Worm (Caenorhabditis elegans) whole organism, L3 larva: ENCODE data around the gene irld-42.
"Not testable (repeated sequence)": the region's sequence is repeated elsewhere in the genome, so short reads cannot be mapped to it uniquely, and the experiment has no call there.

Source experiments
- R02D3.7 ChIP-seq: fragments of 150-350 bp; optimal IDR thresholded peaks from 2 replicates; lab custom pipeline; 2014; ENCODE audit warnings: missing biosample characterization, missing genetic modification characterization
- ZK546.5 ChIP-seq: sonication (generic microtip); optimal IDR thresholded peaks from 2 replicates; lab custom pipeline; 2017; ENCODE audit warnings: missing biosample characterization, missing genetic modification characterization
- ama-1 ChIP-seq: fragments of 150-350 bp; optimal IDR thresholded peaks from 2 replicates; lab custom pipeline; 2018
- ceh-16 ChIP-seq: sonication (generic microtip); optimal IDR thresholded peaks from 2 replicates; lab custom pipeline; 2017; ENCODE audit warnings: missing biosample characterization, missing genetic modification characterization
- ceh-28 ChIP-seq: fragments of 150-350 bp; optimal IDR thresholded peaks from 2 replicates; lab custom pipeline; 2014; ENCODE audit warnings: missing biosample characterization, missing genetic modification reagents, missing genetic modification characterization
- ceh-82 ChIP-seq: fragments of 150-350 bp; optimal IDR thresholded peaks from 2 replicates; lab custom pipeline; 2014; ENCODE audit warnings: missing biosample characterization, missing genetic modification characterization
- ceh-9 ChIP-seq: sonication (generic microtip); optimal IDR thresholded peaks from 2 replicates; lab custom pipeline; 2018; ENCODE audit warnings: missing biosample characterization, missing genetic modification characterization
- daf-12 ChIP-seq: fragments of 150-350 bp; optimal IDR thresholded peaks from 2 replicates; lab custom pipeline; 2014; ENCODE audit warnings: missing biosample characterization, missing genetic modification reagents, missing genetic modification characterization
- egl-27 ChIP-seq: sonication (generic microtip); optimal IDR thresholded peaks from 4 replicates; lab custom pipeline; 2017; ENCODE audit warnings: missing biosample characterization, missing genetic modification reagents, missing genetic modification characterization
- elt-1 ChIP-seq: fragments of 150-350 bp; optimal IDR thresholded peaks from 2 replicates; lab custom pipeline; 2014; ENCODE audit warnings: missing biosample characterization, missing genetic modification characterization
- elt-2 ChIP-seq: sonication (generic microtip); optimal IDR thresholded peaks from 2 replicates; lab custom pipeline; 2016; ENCODE audit warnings: missing genetic modification reagents, mild to moderate bottlenecking, missing genetic modification characterization, missing compliant biosample characterization
- fkh-10 ChIP-seq: sonication (generic microtip); optimal IDR thresholded peaks from 2 replicates; lab custom pipeline; 2017; ENCODE audit warnings: missing biosample characterization, missing genetic modification reagents, missing genetic modification characterization
- fos-1 ChIP-seq: fragments of 150-350 bp; optimal IDR thresholded peaks from 2 replicates; lab custom pipeline; 2014; ENCODE audit warnings: missing biosample characterization, missing genetic modification characterization
- hmg-11 ChIP-seq: sonication (generic microtip); optimal IDR thresholded peaks from 2 replicates; lab custom pipeline; 2016; ENCODE audit warnings: missing genetic modification characterization, missing compliant biosample characterization
- lin-15B ChIP-seq: fragments of 150-350 bp; optimal IDR thresholded peaks from 2 replicates; lab custom pipeline; 2014; ENCODE audit warnings: missing biosample characterization, missing genetic modification characterization
- lin-39 ChIP-seq: fragments of 150-350 bp; optimal IDR thresholded peaks from 2 replicates; lab custom pipeline; 2018; ENCODE audit warnings: missing biosample characterization, missing genetic modification reagents, missing genetic modification characterization
- lsy-12 ChIP-seq: sonication (generic microtip); optimal IDR thresholded peaks from 2 replicates; lab custom pipeline; 2016; ENCODE audit warnings: mild to moderate bottlenecking, missing genetic modification characterization, missing compliant biosample characterization
- mdl-1 ChIP-seq: fragments of 150-350 bp; optimal IDR thresholded peaks from 2 replicates; lab custom pipeline; 2014; ENCODE audit warnings: missing biosample characterization, missing genetic modification characterization
- nfya-1 ChIP-seq: sonication (generic microtip); optimal IDR thresholded peaks from 2 replicates; lab custom pipeline; 2017; ENCODE audit warnings: missing genetic modification characterization, mild to moderate bottlenecking, missing compliant biosample characterization, antibody characterized with exemption, moderate library complexity; ENCODE audit not compliant: insufficient read depth
- nhr-11 ChIP-seq: fragments of 150-350 bp; optimal IDR thresholded peaks from 2 replicates; lab custom pipeline; 2014; ENCODE audit warnings: missing biosample characterization, missing genetic modification characterization
- nhr-12 ChIP-seq: fragments of 150-350 bp; optimal IDR thresholded peaks from 2 replicates; lab custom pipeline; 2014; ENCODE audit warnings: missing biosample characterization, missing genetic modification characterization
- nhr-23 ChIP-seq: fragments of 150-350 bp; optimal IDR thresholded peaks from 2 replicates; lab custom pipeline; 2014; ENCODE audit warnings: missing biosample characterization, missing genetic modification reagents, missing genetic modification characterization
- nhr-237 ChIP-seq: fragments of 150-350 bp; optimal IDR thresholded peaks from 2 replicates; lab custom pipeline; 2014; ENCODE audit warnings: missing biosample characterization, missing genetic modification characterization
- nhr-25 ChIP-seq: sonication (generic microtip); optimal IDR thresholded peaks from 2 replicates; lab custom pipeline; 2017; ENCODE audit warnings: missing biosample characterization, missing genetic modification characterization
- nhr-28 ChIP-seq: fragments of 150-350 bp; optimal IDR thresholded peaks from 2 replicates; lab custom pipeline; 2014; ENCODE audit warnings: missing biosample characterization, missing genetic modification characterization
- nhr-43 ChIP-seq: sonication (generic microtip); optimal IDR thresholded peaks from 2 replicates; lab custom pipeline; 2016; ENCODE audit warnings: mild to moderate bottlenecking, missing genetic modification characterization, missing compliant biosample characterization; ENCODE audit not compliant: poor library complexity, severe bottlenecking
- nhr-76 ChIP-seq: fragments of 150-350 bp; sonication (generic microtip); optimal IDR thresholded peaks from 5 replicates; lab custom pipeline; 2014; ENCODE audit warnings: missing biosample characterization, missing genetic modification characterization
- nhr-77 ChIP-seq: fragments of 150-350 bp; optimal IDR thresholded peaks from 2 replicates; lab custom pipeline; 2014; ENCODE audit warnings: missing biosample characterization, missing genetic modification characterization
- pha-4 ChIP-seq: fragments of 150-350 bp; optimal IDR thresholded peaks from 2 replicates; lab custom pipeline; 2014; ENCODE audit warnings: missing biosample characterization, missing genetic modification reagents, missing genetic modification characterization
- skn-1 ChIP-seq: fragments of 150-350 bp; optimal IDR thresholded peaks from 2 replicates; lab custom pipeline; 2014; ENCODE audit warnings: missing biosample characterization, missing genetic modification characterization
- tbx-2 ChIP-seq: sonication (generic microtip); optimal IDR thresholded peaks from 2 replicates; lab custom pipeline; 2016; ENCODE audit warnings: mild to moderate bottlenecking, missing genetic modification characterization, missing compliant biosample characterization
- unc-39 ChIP-seq: sonication (generic microtip); optimal IDR thresholded peaks from 4 replicates; lab custom pipeline; 2017; ENCODE audit warnings: missing biosample characterization, missing genetic modification characterization
- zag-1 ChIP-seq: fragments of 150-350 bp; optimal IDR thresholded peaks from 2 replicates; lab custom pipeline; 2014; ENCODE audit warnings: missing biosample characterization, missing genetic modification characterization
- ztf-11 ChIP-seq: fragments of 150-350 bp; optimal IDR thresholded peaks from 2 replicates; lab custom pipeline; 2014; ENCODE audit warnings: missing biosample characterization, missing genetic modification characterization
- ztf-4 ChIP-seq: fragments of 150-350 bp; optimal IDR thresholded peaks from 2 replicates; lab custom pipeline; 2014; ENCODE audit warnings: missing biosample characterization, missing genetic modification characterization

irld-42 gene

ce11 chrV:1682279-1682678 is 14.0 kb downstream of the irld-42 start, which contains the start of gene srh-3:
srh-3 (plus strand) TSS chrV:1682579.
- TF ChIP-seq nhr-11 (no peak), zag-1 (tag; lab: Kevin White, UChicago) (no peak), lin-15B (tag; lab: Kevin White, UChicago) (no peak), ZK546.5 (tag; lab: Kevin White, UChicago) (no peak), ztf-4 (tag; lab: Kevin White, UChicago) (no peak), R02D3.7 (tag; lab: Kevin White, UChicago) (no peak), nhr-76 (tag; lab: Kevin White, UChicago) (no peak), lsy-12 (tag; lab: Kevin White, UChicago) (no peak)

- TF ChIP-seq mdl-1 (tag; lab: Kevin White, UChicago) (no peak), tbx-2 (tag; lab: Kevin White, UChicago) (no peak), hmg-11 (tag; lab: Kevin White, UChicago) (no peak), ztf-11 (no peak), lin-39 (tag; lab: Kevin White, UChicago) (no peak), ceh-28 (tag; lab: Kevin White, UChicago) (no peak), nhr-77 (no peak)
These were observed 17.0 kb downstream of the irld-42 start, which contains the start of gene srh-5 for ce11 chrV:1685328-1685727. srh-5 (plus strand) TSS chrV:1685628.

- not testable (repeated sequence) for TF ChIP-seq ceh-9; nhr-23; elt-1 (tag; lab: Kevin White, UChicago)
These were observed 24.2 kb downstream of the irld-42 start, which contains the start of gene Y46H3C.5 for ce11 chrV:1692494-1692893. Y46H3C.5 (minus strand) TSS chrV:1692495.

- not testable (repeated sequence) for TF ChIP-seq ceh-82 (tag; lab: Kevin White, UChicago); ceh-16; nhr-28 (tag; lab: Kevin White, UChicago)
These were observed 25.6 kb downstream of the irld-42 start, which contains the start of gene Y46H3C.7 for ce11 chrV:1693876-1694275. Y46H3C.7 (minus strand) TSS chrV:1694022.

ce11 chrV:1698400-1698799 is 30.1 kb downstream of the irld-42 start:
- no peak for TF ChIP-seq ceh-28 (tag; lab: Kevin White, UChicago)
- TF ChIP-seq unc-39 (tag; lab: Kevin White, UChicago) = no peak
- no peak for TF ChIP-seq tbx-2 (tag; lab: Kevin White, UChicago)
- no peak for TF ChIP-seq ceh-82 (tag; lab: Kevin White, UChicago)
- TF ChIP-seq ceh-16 = no peak
- TF ChIP-seq pha-4 (tag; lab: Kevin White, UChicago) = no peak
- no peak for TF ChIP-seq nfya-1 (tag; lab: Kevin White, UChicago)
- no peak for TF ChIP-seq skn-1 (tag; lab: Kevin White, UChicago)
- TF ChIP-seq lin-15B (tag; lab: Kevin White, UChicago) = no peak
- no peak for TF ChIP-seq ama-1 (lab: Kevin White, UChicago)
- TF ChIP-seq zag-1 (tag; lab: Kevin White, UChicago) = no peak
- no peak for TF ChIP-seq fos-1 (tag; lab: Kevin White, UChicago)

- TF ChIP-seq unc-39 (tag; lab: Kevin White, UChicago) = no peak
- no peak for TF ChIP-seq R02D3.7 (tag; lab: Kevin White, UChicago)
- TF ChIP-seq fkh-10 (GFP tag; lab: Kevin White, UChicago) = no peak
- no peak for TF ChIP-seq mdl-1 (tag; lab: Kevin White, UChicago)
- no peak for TF ChIP-seq nhr-28 (tag; lab: Kevin White, UChicago)
- TF ChIP-seq ama-1 (lab: Kevin White, UChicago) = no peak
- no peak for TF ChIP-seq elt-2 (tag; lab: Kevin White, UChicago)
- TF ChIP-seq daf-12 (tag; lab: Kevin White, UChicago) = no peak
- no peak for TF ChIP-seq egl-27
- no peak for TF ChIP-seq lin-39 (tag; lab: Kevin White, UChicago)
- TF ChIP-seq tbx-2 (tag; lab: Kevin White, UChicago) = no peak
- TF ChIP-seq nhr-25 (tag; lab: Kevin White, UChicago) = no peak
- no peak for TF ChIP-seq nhr-237 (tag; lab: Kevin White, UChicago)
- no peak for TF ChIP-seq ceh-28 (tag; lab: Kevin White, UChicago)
- no peak for TF ChIP-seq zag-1 (tag; lab: Kevin White, UChicago)
- no peak for TF ChIP-seq nhr-43 (tag; lab: Kevin White, UChicago)
- no peak for TF ChIP-seq ceh-9
- TF ChIP-seq nhr-12 (tag; lab: Kevin White, UChicago) = no peak
- TF ChIP-seq ztf-4 (tag; lab: Kevin White, UChicago) = no peak
These were observed 31.0 kb downstream of the irld-42 start for ce11 chrV:1699228-1699795.
